Fruit fly (Drosophila melanogaster) whole organism, prepupa: ENCODE results near the gene CG13060.

Experiments used
- CG15336 ChIP-seq: fragments of 200-800 bp; sonication (Bioruptor generic); IDR thresholded peaks from 2 replicates; pipeline ENCODE4 v1.3.6; 2022; ENCODE audit warnings: missing biosample characterization, missing genetic modification characterization
- CG34406 ChIP-seq: fragments of 200-800 bp; sonication (Bioruptor generic); optimal IDR thresholded peaks from 3 replicates; lab custom pipeline; 2016; ENCODE audit warnings: missing biosample characterization, missing genetic modification characterization
- CG8119 ChIP-seq: fragments of 200-800 bp; sonication (Bioruptor generic); IDR thresholded peaks from 3 replicates; pipeline ENCODE4 v1.3.6; 2022; ENCODE audit warnings: missing biosample characterization, missing genetic modification characterization
- CG8632 ChIP-seq: fragments of 200-800 bp; sonication (Bioruptor generic); optimal IDR thresholded peaks from 3 replicates; lab custom pipeline; 2016; ENCODE audit warnings: missing biosample characterization, missing genetic modification characterization
- Ets21C ChIP-seq: fragments of 200-800 bp; sonication (Bioruptor generic); optimal IDR thresholded peaks from 3 replicates; lab custom pipeline; 2016; ENCODE audit warnings: missing biosample characterization, missing genetic modification characterization
- Hr39 ChIP-seq: fragments of 200-800 bp; sonication (Bioruptor generic); optimal IDR thresholded peaks from 2 replicates; lab custom pipeline; 2016; ENCODE audit warnings: missing biosample characterization, missing genetic modification characterization
- Sox15 ChIP-seq: fragments of 200-800 bp; sonication (Bioruptor generic); optimal IDR thresholded peaks from 3 replicates; lab custom pipeline; 2016; ENCODE audit warnings: missing biosample characterization, missing genetic modification characterization
- achi ChIP-seq: fragments of 200-800 bp; sonication (Bioruptor generic); optimal IDR thresholded peaks from 3 replicates; lab custom pipeline; 2016; ENCODE audit warnings: missing biosample characterization, missing genetic modification characterization

- TF ChIP-seq Sox15 (GFP tag; lab: Kevin White, UChicago) (no peak), CG15336 (GFP tag; lab: Robert Waterston, UW) (no peak), CG8632 (GFP tag; lab: Kevin White, UChicago) (no peak), achi (GFP tag; lab: Kevin White, UChicago) (no peak), CG8119 (no peak), CG34406 (GFP tag; lab: Kevin White, UChicago) (no peak), Ets21C (GFP tag; lab: Kevin White, UChicago) (no peak), Hr39 (GFP tag; lab: Kevin White, UChicago) (no peak)
Observed at dm6 chr3L:16357860-16358259, 38.2 kb downstream of the CG13060 start.
